Fruit fly (Drosophila melanogaster): ENCODE measurements around the gene Glt.

The Glt gene

dm6 chr2L:8692426-8693180 is 20.1 kb downstream of the Glt start:
- TF ChIP-seq insv (optimal IDR thresholded peaks at IDR 0.05) (no peak), Sin3A (optimal IDR thresholded peaks at IDR 0.05) (no peak), ttk (optimal IDR thresholded peaks at IDR 0.05) (no peak)

- no peak for TF ChIP-seq insv (optimal IDR thresholded peaks at IDR 0.05)
- no peak for TF ChIP-seq h (optimal IDR thresholded peaks at IDR 0.05)
- TF ChIP-seq ttk (optimal IDR thresholded peaks at IDR 0.05): no peak
- no peak for TF ChIP-seq Myc (optimal IDR thresholded peaks at IDR 0.05)
- no peak for TF ChIP-seq psq (optimal IDR thresholded peaks at IDR 0.05)
- TF ChIP-seq Sin3A (optimal IDR thresholded peaks at IDR 0.05): no peak
Observed at dm6 chr2L:8694250-8694704, 21.8 kb downstream of the Glt start.

dm6 chr2L:8697915-8698627 is 25.6 kb downstream of the Glt start:
- no peak for TF ChIP-seq Sin3A (optimal IDR thresholded peaks at IDR 0.05)

- no peak for TF ChIP-seq ttk (optimal IDR thresholded peaks at IDR 0.05)
- no peak for TF ChIP-seq psq (optimal IDR thresholded peaks at IDR 0.05)
- no peak for TF ChIP-seq Sin3A (optimal IDR thresholded peaks at IDR 0.05)
- TF ChIP-seq Myc (optimal IDR thresholded peaks at IDR 0.05): no peak
- no peak for TF ChIP-seq h (optimal IDR thresholded peaks at IDR 0.05)
- TF ChIP-seq insv (optimal IDR thresholded peaks at IDR 0.05): no peak
Observed at dm6 chr2L:8699895-8700314, 27.4 kb downstream of the Glt start.

dm6 chr2L:8700870-8701616 is 28.5 kb downstream of the Glt start:
- TF ChIP-seq Myc (optimal IDR thresholded peaks at IDR 0.05) (no peak), psq (optimal IDR thresholded peaks at IDR 0.05) (no peak), Sin3A (optimal IDR thresholded peaks at IDR 0.05) (no peak), h (optimal IDR thresholded peaks at IDR 0.05) (no peak), insv (optimal IDR thresholded peaks at IDR 0.05) (no peak), ttk (optimal IDR thresholded peaks at IDR 0.05) (no peak)

- TF ChIP-seq insv (optimal IDR thresholded peaks at IDR 0.05) (no peak), Myc (optimal IDR thresholded peaks at IDR 0.05) (no peak), h (optimal IDR thresholded peaks at IDR 0.05) (no peak), Sin3A (optimal IDR thresholded peaks at IDR 0.05) (no peak), ttk (optimal IDR thresholded peaks at IDR 0.05) (no peak), psq (optimal IDR thresholded peaks at IDR 0.05) (no peak)
Observed at dm6 chr2L:8702907-8703626, 30.6 kb downstream of the Glt start.

dm6 chr2L:8704648-8705622 is 32.4 kb downstream of the Glt start, which contains the start of gene CatB:
CatB (plus strand) TSS chr2L:8705572.
- TF ChIP-seq insv (optimal IDR thresholded peaks at IDR 0.05) (no peak), Sin3A (optimal IDR thresholded peaks at IDR 0.05) (no peak), psq (optimal IDR thresholded peaks at IDR 0.05) (no peak), h (optimal IDR thresholded peaks at IDR 0.05) (no peak), Myc (optimal IDR thresholded peaks at IDR 0.05) (no peak), ttk (optimal IDR thresholded peaks at IDR 0.05) (no peak)

- no peak for TF ChIP-seq Sin3A (optimal IDR thresholded peaks at IDR 0.05)
- TF ChIP-seq ttk (optimal IDR thresholded peaks at IDR 0.05): no peak
- no peak for TF ChIP-seq insv (optimal IDR thresholded peaks at IDR 0.05)
- TF ChIP-seq Myc (optimal IDR thresholded peaks at IDR 0.05): no peak
- TF ChIP-seq psq (optimal IDR thresholded peaks at IDR 0.05): no peak
- TF ChIP-seq h (optimal IDR thresholded peaks at IDR 0.05): no peak
Observed at dm6 chr2L:8707522-8707921, 35.0 kb downstream of the Glt start.

dm6 chr2L:8708399-8709077 is 36.0 kb downstream of the Glt start:
- TF ChIP-seq Sin3A (optimal IDR thresholded peaks at IDR 0.05) (no peak), ttk (optimal IDR thresholded peaks at IDR 0.05) (no peak), h (optimal IDR thresholded peaks at IDR 0.05) (no peak), psq (optimal IDR thresholded peaks at IDR 0.05) (no peak), insv (optimal IDR thresholded peaks at IDR 0.05) (no peak), Myc (optimal IDR thresholded peaks at IDR 0.05) (no peak)

dm6 chr2L:8709078-8709399 is 36.5 kb downstream of the Glt start:
- TF ChIP-seq Sin3A (optimal IDR thresholded peaks at IDR 0.05) (no peak), insv (optimal IDR thresholded peaks at IDR 0.05) (no peak), psq (optimal IDR thresholded peaks at IDR 0.05) (no peak), ttk (optimal IDR thresholded peaks at IDR 0.05) (no peak)

Data from Kc167 (cell line).